Worm (Caenorhabditis elegans) whole organism, early embryonic: ENCODE data around the gene C32C4.3.

Experiments used
- B0310.2 ChIP-seq: sonication (generic microtip); optimal IDR thresholded peaks from 2 replicates; lab custom pipeline; 2016; ENCODE audit warnings: mild to moderate bottlenecking, missing genetic modification characterization, missing compliant biosample characterization
- ama-1 ChIP-seq: fragments of 150-350 bp; optimal IDR thresholded peaks from 2 replicates; lab custom pipeline; 2014
- ceh-36 ChIP-seq: sonication (generic microtip); optimal IDR thresholded peaks from 2 replicates; lab custom pipeline; 2016; ENCODE audit warnings: missing genetic modification characterization, inconsistent platforms, missing compliant biosample characterization
- ets-7 ChIP-seq: sonication (generic microtip); optimal IDR thresholded peaks from 2 replicates; lab custom pipeline; 2016; ENCODE audit warnings: missing genotype, missing genetic modification characterization, missing compliant biosample characterization
- flt-1 ChIP-seq: fragments of 200-800 bp; sonication (Bioruptor generic); IDR thresholded peaks from 2 replicates; pipeline ENCODE4 v1.3.6; 2022; ENCODE audit warnings: missing genetic modification characterization, missing compliant biosample characterization
- hmg-4 ChIP-seq: fragments of 200-800 bp; sonication (Bioruptor generic); optimal IDR thresholded peaks from 2 replicates; lab custom pipeline; 2018; ENCODE audit warnings: mild to moderate bottlenecking, missing genetic modification characterization, missing compliant biosample characterization
- hnd-1 ChIP-seq: sonication (generic microtip); optimal IDR thresholded peaks from 2 replicates; lab custom pipeline; 2016; ENCODE audit warnings: missing genetic modification characterization, missing compliant biosample characterization
- pes-1 ChIP-seq: fragments of 200-800 bp; sonication (Bioruptor generic); IDR thresholded peaks from 2 replicates; pipeline ENCODE4 v1.3.6; 2022; ENCODE audit warnings: missing genetic modification reagents, missing genetic modification characterization, missing compliant biosample characterization
- scrt-1 ChIP-seq: fragments of 200-800 bp; sonication (Bioruptor generic); IDR thresholded peaks from 2 replicates; pipeline ENCODE4 v1.3.6; 2022; ENCODE audit warnings: missing genetic modification characterization, missing compliant biosample characterization
- sea-1 ChIP-seq: fragments of 200-800 bp; sonication (Bioruptor generic); conservative IDR thresholded peaks from 2 replicates; pipeline ENCODE4 v1.3.6; 2022; ENCODE audit warnings: missing genetic modification characterization, missing compliant biosample characterization
- tbx-11 ChIP-seq: fragments of 200-800 bp; sonication (Bioruptor generic); IDR thresholded peaks from 2 replicates; pipeline ENCODE4 v1.3.6; 2022; ENCODE audit warnings: missing genetic modification characterization, missing compliant biosample characterization
- tra-4 ChIP-seq: sonication (generic microtip); optimal IDR thresholded peaks from 2 replicates; lab custom pipeline; 2017; ENCODE audit warnings: missing genetic modification characterization, missing compliant biosample characterization

DNA sequence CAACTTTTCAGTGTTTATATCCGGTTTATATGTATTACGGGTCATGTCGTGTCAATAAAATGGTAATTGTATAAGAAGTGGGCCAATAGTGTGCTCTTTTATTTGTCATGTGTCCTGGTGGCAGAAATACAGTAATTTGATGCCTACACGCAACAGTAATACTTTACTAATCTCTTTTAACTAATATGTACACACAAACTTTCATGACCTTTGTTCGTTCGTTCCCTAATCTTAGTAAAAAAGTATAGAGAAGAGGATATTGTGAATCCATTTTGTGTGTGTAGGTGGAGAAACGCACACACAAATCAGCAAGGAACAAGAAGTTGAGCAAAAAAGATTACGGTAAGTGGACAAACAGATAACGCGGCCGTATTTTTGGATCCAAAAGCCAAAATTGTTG is 23.9 kb upstream of the C32C4.3 start:
- no peak for TF ChIP-seq ama-1 (lab: Kevin White, UChicago)
- no peak for TF ChIP-seq tra-4 (tag; lab: Kevin White, UChicago)
- no peak for TF ChIP-seq ets-7
- no peak for TF ChIP-seq B0310.2 (tag; lab: Kevin White, UChicago)
- TF ChIP-seq flt-1: no peak
- TF ChIP-seq ceh-36 (tag; lab: Kevin White, UChicago): no peak
- TF ChIP-seq tbx-11 (GFP tag; lab: Robert Waterston, UW): no peak
- no peak for TF ChIP-seq hmg-4 (GFP tag; lab: Kevin White, UChicago)
- TF ChIP-seq hnd-1 (tag; lab: Kevin White, UChicago): no peak
- TF ChIP-seq pes-1 (GFP tag; lab: Robert Waterston, UW): no peak
- TF ChIP-seq scrt-1 (GFP tag; lab: Robert Waterston, UW): no peak
- no peak for TF ChIP-seq sea-1
